Fruit fly (Drosophila melanogaster): ENCODE measurements around the gene CG5050.

DNA sequence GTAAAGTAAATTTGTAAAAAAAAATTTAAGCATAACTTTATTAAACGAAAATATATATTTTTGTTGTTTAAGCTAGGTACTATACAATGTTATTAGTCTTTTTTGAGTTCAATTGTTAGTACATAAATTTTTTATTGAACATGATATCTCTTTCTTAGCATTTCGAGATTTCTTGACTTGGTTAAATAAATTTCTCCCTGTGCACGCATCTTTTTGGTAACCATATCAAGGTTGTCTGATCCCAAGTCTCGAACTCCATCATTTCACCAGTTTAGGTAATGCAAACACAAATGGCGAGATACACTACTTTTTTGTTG, 21.4 kb upstream of the CG5050 start:
- TF ChIP-seq CG10348 (GFP tag; IDR thresholded peaks at IDR 0.05) (no peak), CG8159 (tag; optimal IDR thresholded peaks at IDR 0.05) (peak; percentile 59), fd96Ca (GFP tag; IDR thresholded peaks at IDR 0.05) (no peak), rn (GFP tag; IDR thresholded peaks at IDR 0.05) (no peak), Pif1B (GFP tag; optimal IDR thresholded peaks at IDR 0.05) (peak; percentile 67), CG12605 (GFP tag; IDR thresholded peaks at IDR 0.05) (no peak), CG9948 (tag; optimal IDR thresholded peaks at IDR 0.05) (peak; percentile 43), CG14655 (GFP tag; optimal IDR thresholded peaks at IDR 0.05) (peak; percentile 66), EcR (GFP tag; optimal IDR thresholded peaks at IDR 0.05) (no peak), CG15710 (tag; optimal IDR thresholded peaks at IDR 0.05) (no peak), Snoo (tag; optimal IDR thresholded peaks at IDR 0.05) (peak; percentile 55), D1 (tag; optimal IDR thresholded peaks at IDR 0.05) (no peak), CG4496 (GFP tag; IDR thresholded peaks at IDR 0.05) (peak; percentile 74), Ets98B (GFP tag; IDR thresholded peaks at IDR 0.05) (peak; percentile 40; the same call in 1 of the 2 replicates)
